Worm (Caenorhabditis elegans): Measurements from ENCODE around the gene F36H9.1.

DNA sequence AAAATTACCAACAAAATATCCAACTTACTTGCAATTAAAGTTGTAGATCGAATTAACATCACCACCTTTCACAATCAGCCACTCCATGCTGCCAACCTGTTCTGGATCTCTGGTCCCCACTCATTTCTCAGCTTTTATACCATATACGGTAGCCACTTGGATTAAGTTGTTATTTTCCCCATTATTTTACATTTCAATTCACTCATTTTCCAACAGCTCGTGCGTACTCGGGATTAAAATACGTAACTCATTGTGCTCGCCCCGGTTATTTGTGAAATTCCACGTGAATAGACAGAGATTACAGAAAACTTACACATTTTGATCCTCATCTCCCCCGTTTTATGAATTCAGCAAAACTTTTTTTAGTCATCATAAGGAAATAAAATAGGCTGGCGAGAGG is 8.7 kb downstream of the F36H9.1 start, which contains the start of gene srt-41:
- no peak for TF ChIP-seq F13C5.2 (tag; optimal IDR thresholded peaks at IDR 0.05)
- no peak for TF ChIP-seq hmbx-1 (tag; optimal IDR thresholded peaks at IDR 0.05)
- no peak for TF ChIP-seq flt-1 (GFP tag; IDR thresholded peaks at IDR 0.05)
- no peak for TF ChIP-seq ama-1 (optimal IDR thresholded peaks at IDR 0.05)
- no peak for TF ChIP-seq aly-1 (tag; optimal IDR thresholded peaks at IDR 0.05)
- TF ChIP-seq ceh-36 (tag; optimal IDR thresholded peaks at IDR 0.05), result no peak
- no peak for TF ChIP-seq scrt-1 (GFP tag; IDR thresholded peaks at IDR 0.05)
- no peak for TF ChIP-seq hnd-1 (tag; optimal IDR thresholded peaks at IDR 0.05)
- TF ChIP-seq hmg-4 (GFP tag; optimal IDR thresholded peaks at IDR 0.05), result no peak
- TF ChIP-seq ceh-13 (GFP tag; optimal IDR thresholded peaks at IDR 0.05), result no peak
- no peak for TF ChIP-seq tra-4 (tag; optimal IDR thresholded peaks at IDR 0.05)
- TF ChIP-seq B0310.2 (tag; optimal IDR thresholded peaks at IDR 0.05), result no peak
- no peak for TF ChIP-seq tbx-37 (GFP tag; conservative IDR thresholded peaks at IDR 0.05)
